Fruit fly (Drosophila melanogaster): Measurements from ENCODE around the gene CG32053.
A peak's percentile ranks its signal among the peaks of the same experiment; 100 is the strongest.

dm6 chr3L:10094722-10095121, 2.6 kb upstream of the CG32053 start, which contains the start of gene CG32054:
- TF ChIP-seq Myc (optimal IDR thresholded peaks at IDR 0.05) (no peak), dmrt93B (GFP tag; optimal IDR thresholded peaks at IDR 0.05) (no peak), Hr78 (GFP tag; optimal IDR thresholded peaks at IDR 0.05) (no peak), fru (GFP tag; optimal IDR thresholded peaks at IDR 0.05) (peak; percentile 35), psq (GFP tag; optimal IDR thresholded peaks at IDR 0.05) (no peak), Dif (GFP tag; optimal IDR thresholded peaks at IDR 0.05; ENCODE audit: partially characterized antibody) (no peak), foxo (GFP tag; optimal IDR thresholded peaks at IDR 0.05) (no peak), CrebA (GFP tag; optimal IDR thresholded peaks at IDR 0.05; ENCODE audit: borderline replicate concordance) (no peak), Dfd (GFP tag; optimal IDR thresholded peaks at IDR 0.05) (no peak), OdsH (GFP tag; optimal IDR thresholded peaks at IDR 0.05) (no peak), pan (optimal IDR thresholded peaks at IDR 0.05) (no peak), brk (GFP tag; optimal IDR thresholded peaks at IDR 0.05) (no peak)
